Comparison of ENCODE assay signal across 4 fruit fly cellular contexts in genomic region chr3R:14656760-14657604, dm6.
TF ChIP-seq lines count a peak whose summit lies in the region.

TSS of gene CG3505 (plus strand) at chr3R:14657447.

TF ChIP-seq in whole organism, adult, 20 proteins besides CTCF, POLR2A, EP300 and RAD21 (continued from another document):
- TF ChIP-seq bab1 (GFP tag; optimal IDR thresholded peaks at IDR 0.05; lab: Kevin White, UChicago) = peak; percentile 40

TF ChIP-seq in whole organism, embryonic, 481 proteins besides CTCF, POLR2A, EP300 and RAD21 (continued from another document and continues in another):
- no peak for TF ChIP-seq CG2875 (GFP tag; optimal IDR thresholded peaks at IDR 0.05; lab: Kevin White, UChicago)
- TF ChIP-seq CG11695 (GFP tag; IDR thresholded peaks at IDR 0.05; lab: Robert Waterston, UW) = peak; percentile 22; the same call in 1 of the 3 replicates
- TF ChIP-seq CG15479 (GFP tag; optimal IDR thresholded peaks at IDR 0.05; lab: Kevin White, UChicago) = no peak
- no peak for TF ChIP-seq cg (GFP tag; optimal IDR thresholded peaks at IDR 0.05; lab: Kevin White, UChicago)
- no peak for TF ChIP-seq ro (GFP tag; IDR thresholded peaks at IDR 0.05; lab: Robert Waterston, UW)
- TF ChIP-seq prd (optimal IDR thresholded peaks at IDR 0.05; lab: Kevin White, UChicago) = no peak
- 0 out of 3 replicates have a peak, but pooled peaks have one; percentile 22 for TF ChIP-seq prd (GFP tag; IDR thresholded peaks at IDR 0.05; lab: Robert Waterston, UW)
- TF ChIP-seq mld (GFP tag; IDR thresholded peaks at IDR 0.05; lab: Robert Waterston, UW; ENCODE audit: partially characterized antibody) = no peak; the same call in 2 of the 3 replicates
- TF ChIP-seq zf30C (GFP tag; optimal IDR thresholded peaks at IDR 0.05; lab: Kevin White, UChicago) = no peak
- TF ChIP-seq ttk (GFP tag; IDR thresholded peaks at IDR 0.05; lab: Robert Waterston, UW) = no peak
- TF ChIP-seq Xrp1 (GFP tag; IDR thresholded peaks at IDR 0.05; lab: Robert Waterston, UW) = peak; percentile 26; the same call in 1 of the 2 replicates
- TF ChIP-seq knrl (GFP tag; IDR thresholded peaks at IDR 0.05; lab: Robert Waterston, UW; ENCODE audit: partially characterized antibody) = peak; percentile 42; the same call in 1 of the 3 replicates
- TF ChIP-seq CG13624 (GFP tag; optimal IDR thresholded peaks at IDR 0.05; lab: Kevin White, UChicago) = no peak
- no peak; the same call in 1 of the 2 replicates for TF ChIP-seq onecut (GFP tag; IDR thresholded peaks at IDR 0.05; lab: Robert Waterston, UW)
- TF ChIP-seq crp (GFP tag; optimal IDR thresholded peaks at IDR 0.05; lab: Kevin White, UChicago) = peak in 1 of 2 experiments; percentile 60
- TF ChIP-seq CG33557 (GFP tag; optimal IDR thresholded peaks at IDR 0.05; lab: Kevin White, UChicago) = no peak
- TF ChIP-seq CG10431 (GFP tag; optimal IDR thresholded peaks at IDR 0.05; lab: Kevin White, UChicago) = no peak
- no peak for TF ChIP-seq az2 (GFP tag; optimal IDR thresholded peaks at IDR 0.05; lab: Kevin White, UChicago)
- peak; percentile 49 for TF ChIP-seq NfI (GFP tag; optimal IDR thresholded peaks at IDR 0.05; lab: Kevin White, UChicago)
- 0 out of 2 replicates have a peak, but pooled peaks have one; percentile 21 for TF ChIP-seq CG2129 (GFP tag; IDR thresholded peaks at IDR 0.05; lab: Robert Waterston, UW; ENCODE audit: partially characterized antibody)
- TF ChIP-seq Chrac-16 (GFP tag; optimal IDR thresholded peaks at IDR 0.05; lab: Kevin White, UChicago) = no peak
- TF ChIP-seq lab (GFP tag; optimal IDR thresholded peaks at IDR 0.05; lab: Kevin White, UChicago) = no peak
- TF ChIP-seq stc (GFP tag; IDR thresholded peaks at IDR 0.05; lab: Robert Waterston, UW) = peak; percentile 49; the same call in 1 of the 2 replicates
- no peak for TF ChIP-seq gce (GFP tag; IDR thresholded peaks at IDR 0.05; lab: Robert Waterston, UW)
- TF ChIP-seq sisA (GFP tag; IDR thresholded peaks at IDR 0.05; lab: Robert Waterston, UW) = no peak
- no peak for TF ChIP-seq sd (tag; optimal IDR thresholded peaks at IDR 0.05; lab: Kevin White, UChicago)
- TF ChIP-seq Dfd (GFP tag; optimal IDR thresholded peaks at IDR 0.05; lab: Kevin White, UChicago) = no peak
- no peak for TF ChIP-seq CG2202 (tag; optimal IDR thresholded peaks at IDR 0.05; lab: Kevin White, UChicago)
- TF ChIP-seq Stat92E (GFP tag; optimal IDR thresholded peaks at IDR 0.05; lab: Kevin White, UChicago) = no peak
- peak; percentile 1 for TF ChIP-seq Hr3 (GFP tag; optimal IDR thresholded peaks at IDR 0.05; lab: Kevin White, UChicago)
- peak; percentile 9 for TF ChIP-seq CG12071 (GFP tag; optimal IDR thresholded peaks at IDR 0.05; lab: Kevin White, UChicago)
- peak; percentile 71 for TF ChIP-seq Fer1 (GFP tag; optimal IDR thresholded peaks at IDR 0.05; lab: Kevin White, UChicago)
- no peak for TF ChIP-seq wdn (GFP tag; IDR thresholded peaks at IDR 0.05; lab: Robert Waterston, UW)
- TF ChIP-seq maf-S (GFP tag; optimal IDR thresholded peaks at IDR 0.05; lab: Kevin White, UChicago) = no peak
- TF ChIP-seq CG15011 (GFP tag; optimal IDR thresholded peaks at IDR 0.05; lab: Kevin White, UChicago) = peak; percentile 42
- no peak for TF ChIP-seq CG9437 (GFP tag; optimal IDR thresholded peaks at IDR 0.05; lab: Kevin White, UChicago)
- TF ChIP-seq CG17328 (GFP tag; IDR thresholded peaks at IDR 0.05; lab: Robert Waterston, UW) = no peak
- TF ChIP-seq CG15601 (tag; optimal IDR thresholded peaks at IDR 0.05; lab: Kevin White, UChicago) = peak; percentile 19
- TF ChIP-seq exex (tag; optimal IDR thresholded peaks at IDR 0.05; lab: Kevin White, UChicago) = no peak
- TF ChIP-seq Awh (GFP tag; IDR thresholded peaks at IDR 0.05; lab: Robert Waterston, UW) = no peak
- peak; percentile 7 for TF ChIP-seq Blimp-1 (GFP tag; optimal IDR thresholded peaks at IDR 0.05; lab: Kevin White, UChicago)
- TF ChIP-seq Trl (optimal IDR thresholded peaks at IDR 0.05; lab: Kevin White, UChicago) = peak in 1 of 2 experiments; percentile 6
- no peak for TF ChIP-seq Trl (GFP tag; optimal IDR thresholded peaks at IDR 0.05; lab: Kevin White, UChicago)

TF ChIP-seq in whole organism, prepupa, 60 proteins besides CTCF, POLR2A, EP300 and RAD21 (continued from another document):
- peak; percentile 42 for TF ChIP-seq CG6792 (GFP tag; optimal IDR thresholded peaks at IDR 0.05; lab: Kevin White, UChicago)
- no peak for TF ChIP-seq CG32006 (GFP tag; optimal IDR thresholded peaks at IDR 0.05; lab: Kevin White, UChicago)
- no peak for TF ChIP-seq salr (GFP tag; optimal IDR thresholded peaks at IDR 0.05; lab: Kevin White, UChicago)
- TF ChIP-seq CG11762 (GFP tag; optimal IDR thresholded peaks at IDR 0.05; lab: Kevin White, UChicago; ENCODE audit: insufficient read depth) = peak; percentile 6
- peak; percentile 56 for TF ChIP-seq Eip75B (GFP tag; optimal IDR thresholded peaks at IDR 0.05; lab: Kevin White, UChicago)
- TF ChIP-seq CG3919 (GFP tag; optimal IDR thresholded peaks at IDR 0.05; lab: Kevin White, UChicago) = peak; percentile 24
- no peak for TF ChIP-seq Hr38 (GFP tag; optimal IDR thresholded peaks at IDR 0.05; lab: Kevin White, UChicago)
- peak; percentile 12 for TF ChIP-seq achi (GFP tag; optimal IDR thresholded peaks at IDR 0.05; lab: Kevin White, UChicago)
- TF ChIP-seq CG10669 (GFP tag; optimal IDR thresholded peaks at IDR 0.05; lab: Kevin White, UChicago) = peak; percentile 53
- no peak for TF ChIP-seq Eip93F (GFP tag; optimal IDR thresholded peaks at IDR 0.05; lab: Kevin White, UChicago)
- peak; percentile 30 for TF ChIP-seq Ets96B (tag; optimal IDR thresholded peaks at IDR 0.05; lab: Kevin White, UChicago)
- TF ChIP-seq CG7368 (GFP tag; optimal IDR thresholded peaks at IDR 0.05; lab: Kevin White, UChicago) = peak; percentile 50
- peak; percentile 20 for TF ChIP-seq CG34406 (GFP tag; optimal IDR thresholded peaks at IDR 0.05; lab: Kevin White, UChicago)
- TF ChIP-seq eg (GFP tag; IDR thresholded peaks at IDR 0.05; lab: Robert Waterston, UW) = peak; percentile 84
- no peak for TF ChIP-seq spab (GFP tag; optimal IDR thresholded peaks at IDR 0.05; lab: Kevin White, UChicago)
- no peak for TF ChIP-seq CG8319 (GFP tag; optimal IDR thresholded peaks at IDR 0.05; lab: Kevin White, UChicago)
- peak; percentile 39 for TF ChIP-seq CG3032 (tag; optimal IDR thresholded peaks at IDR 0.05; lab: Kevin White, UChicago)
- peak; percentile 28 for TF ChIP-seq CG8632 (GFP tag; optimal IDR thresholded peaks at IDR 0.05; lab: Kevin White, UChicago)
- TF ChIP-seq Eip78C (GFP tag; lab: Kevin White, UChicago) = peak; percentile 83
- peak; percentile 4 for TF ChIP-seq Lpt (GFP tag; optimal IDR thresholded peaks at IDR 0.05; lab: Kevin White, UChicago)
- TF ChIP-seq esn (GFP tag; optimal IDR thresholded peaks at IDR 0.05; lab: Kevin White, UChicago) = peak; percentile 14
- TF ChIP-seq Ets21C (GFP tag; optimal IDR thresholded peaks at IDR 0.05; lab: Kevin White, UChicago) = no peak
- no peak for TF ChIP-seq Sox102F (GFP tag; optimal IDR thresholded peaks at IDR 0.05; lab: Kevin White, UChicago)
TF ChIP-seq in whole organism, prepupa: peak in this region for 29.

TF ChIP-seq in whole organism, pupa, 21 proteins besides CTCF, POLR2A, EP300 and RAD21 (continued from another document):
- peak; percentile 74; the same call in 2 of the 3 replicates for TF ChIP-seq fd96Ca (GFP tag; IDR thresholded peaks at IDR 0.05; lab: Robert Waterston, UW)
